Worm (Caenorhabditis elegans): ENCODE results near the gene C06G3.3.

C06G3.3 gene

DNA sequence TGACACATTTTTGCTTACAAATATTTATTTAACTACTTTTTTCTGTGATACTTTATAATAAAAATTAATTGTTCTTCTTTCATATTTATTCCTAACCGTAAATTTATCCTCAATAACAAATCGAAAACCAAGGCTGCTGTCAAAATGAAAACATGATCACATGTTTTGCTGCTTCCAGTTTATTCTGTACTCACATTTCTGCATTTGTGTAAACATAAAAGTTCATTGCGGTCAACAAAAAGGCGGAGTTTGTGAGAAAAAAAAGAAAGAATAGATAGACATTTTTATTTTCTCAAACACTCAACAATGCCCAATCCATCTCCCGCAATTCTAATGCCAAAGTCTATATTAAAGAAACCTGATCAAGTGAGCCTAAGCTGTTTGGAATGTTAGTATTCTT, at the start of gene C06G3.3:
Gene C06G3.3, plus strand, starts transcription at position 301 of the 400 bp plus-strand sequence.
- TF ChIP-seq flt-1 (GFP tag; IDR thresholded peaks at IDR 0.05) = no peak
- no peak for TF ChIP-seq klf-2 (GFP tag; conservative IDR thresholded peaks at IDR 0.05)
- no peak for TF ChIP-seq med-1 (GFP tag; optimal IDR thresholded peaks at IDR 0.05; ENCODE audit: insufficient read depth)
- no peak for TF ChIP-seq T22C8.4 (GFP tag; IDR thresholded peaks at IDR 0.05)
- no peak for TF ChIP-seq cog-1 (tag; optimal IDR thresholded peaks at IDR 0.05)

DNA sequence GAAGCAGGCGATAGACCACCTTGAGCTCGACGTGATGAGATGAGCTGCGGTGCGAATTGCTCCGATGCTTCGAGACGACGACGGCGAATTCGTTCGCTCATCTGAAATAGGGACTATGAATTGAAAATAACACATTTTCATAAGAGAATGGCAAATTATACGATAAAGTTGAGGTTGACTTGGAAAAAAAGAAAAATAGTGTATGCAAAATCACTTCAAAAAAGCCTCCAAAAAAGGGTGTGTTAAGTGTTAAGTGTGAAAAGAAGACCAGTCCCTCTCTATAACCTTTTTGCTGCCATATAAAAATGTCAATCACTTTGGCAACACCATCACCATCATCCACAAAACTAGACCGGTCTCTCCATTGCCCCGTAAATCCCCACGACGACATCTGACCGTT, 49.1 kb upstream of the C06G3.3 start, which contains the start of gene prkl-1:
Gene prkl-1, minus strand, starts transcription at position 101 of the 400 bp plus-strand sequence.
- TF ChIP-seq tab-1 (GFP tag; IDR thresholded peaks at IDR 0.05) = no peak
- no peak for TF ChIP-seq ref-1 (GFP tag; conservative IDR thresholded peaks at IDR 0.05)
- no peak for TF ChIP-seq med-1 (GFP tag; optimal IDR thresholded peaks at IDR 0.05; ENCODE audit: insufficient read depth)
- TF ChIP-seq T22C8.4 (GFP tag; IDR thresholded peaks at IDR 0.05) = no peak
- no peak for TF ChIP-seq cog-1 (tag; optimal IDR thresholded peaks at IDR 0.05)
- no peak for TF ChIP-seq ztf-29 (GFP tag; IDR thresholded peaks at IDR 0.05)
- TF ChIP-seq ztf-23 (GFP tag; IDR thresholded peaks at IDR 0.05) = no peak
- no peak for TF ChIP-seq flt-1 (GFP tag; IDR thresholded peaks at IDR 0.05)
- TF ChIP-seq klf-2 (GFP tag; conservative IDR thresholded peaks at IDR 0.05) = no peak

DNA sequence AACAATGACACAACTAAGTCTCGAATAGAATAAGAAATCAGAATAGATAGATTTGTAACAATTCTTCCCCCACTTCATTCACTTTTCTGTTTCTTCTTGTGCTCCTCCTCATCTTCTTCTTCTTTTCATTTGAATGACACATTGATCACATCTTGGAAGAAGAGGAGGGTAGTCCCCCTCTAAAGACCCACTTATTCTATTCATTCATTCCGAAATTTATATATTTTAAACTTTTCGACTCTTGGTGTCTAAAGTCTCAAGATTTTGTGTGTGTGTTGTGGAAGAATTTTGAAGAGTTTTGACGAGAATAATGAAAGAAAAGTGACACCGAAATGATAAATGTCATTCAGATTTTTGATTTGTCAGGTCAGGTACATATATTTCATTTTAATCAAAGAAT, 44.9 kb upstream of the C06G3.3 start:
- no peak for TF ChIP-seq flt-1 (GFP tag; IDR thresholded peaks at IDR 0.05)
- no peak for TF ChIP-seq ref-1 (GFP tag; conservative IDR thresholded peaks at IDR 0.05)
- no peak for TF ChIP-seq T22C8.4 (GFP tag; IDR thresholded peaks at IDR 0.05)
- no peak for TF ChIP-seq cog-1 (tag; optimal IDR thresholded peaks at IDR 0.05)
- TF ChIP-seq med-1 (GFP tag; optimal IDR thresholded peaks at IDR 0.05; ENCODE audit: insufficient read depth) = no peak
- no peak for TF ChIP-seq klf-2 (GFP tag; conservative IDR thresholded peaks at IDR 0.05)
- no peak for TF ChIP-seq ztf-23 (GFP tag; IDR thresholded peaks at IDR 0.05)
- no peak for TF ChIP-seq tab-1 (GFP tag; IDR thresholded peaks at IDR 0.05)
- TF ChIP-seq ztf-29 (GFP tag; IDR thresholded peaks at IDR 0.05) = no peak

DNA sequence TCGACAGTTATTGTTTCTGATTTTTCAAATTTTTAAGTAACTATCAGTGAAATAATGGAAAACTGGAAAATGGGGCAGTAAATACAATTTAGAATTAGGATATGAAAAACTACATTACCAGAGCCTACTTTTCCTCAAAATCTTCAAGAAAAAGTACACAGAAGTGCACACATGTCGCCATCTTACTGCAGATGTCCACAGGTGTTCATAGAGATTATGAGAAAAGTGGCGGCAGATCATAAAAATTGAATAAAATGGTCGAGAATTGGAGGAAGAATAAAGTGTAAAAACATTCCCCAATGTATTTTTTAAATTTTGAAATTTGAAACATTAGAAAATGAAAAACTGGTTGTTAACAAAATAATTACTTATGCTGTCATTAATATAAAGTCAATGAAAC, 38.0 kb upstream of the C06G3.3 start:
- TF ChIP-seq ref-1 (GFP tag; conservative IDR thresholded peaks at IDR 0.05) (no peak), klf-2 (GFP tag; conservative IDR thresholded peaks at IDR 0.05) (no peak), tab-1 (GFP tag; IDR thresholded peaks at IDR 0.05) (no peak), med-1 (GFP tag; optimal IDR thresholded peaks at IDR 0.05; ENCODE audit: insufficient read depth) (no peak), ztf-29 (GFP tag; IDR thresholded peaks at IDR 0.05) (no peak), T22C8.4 (GFP tag; IDR thresholded peaks at IDR 0.05) (no peak), flt-1 (GFP tag; IDR thresholded peaks at IDR 0.05) (no peak), cog-1 (tag; optimal IDR thresholded peaks at IDR 0.05) (no peak), ztf-23 (GFP tag; IDR thresholded peaks at IDR 0.05) (no peak)

DNA sequence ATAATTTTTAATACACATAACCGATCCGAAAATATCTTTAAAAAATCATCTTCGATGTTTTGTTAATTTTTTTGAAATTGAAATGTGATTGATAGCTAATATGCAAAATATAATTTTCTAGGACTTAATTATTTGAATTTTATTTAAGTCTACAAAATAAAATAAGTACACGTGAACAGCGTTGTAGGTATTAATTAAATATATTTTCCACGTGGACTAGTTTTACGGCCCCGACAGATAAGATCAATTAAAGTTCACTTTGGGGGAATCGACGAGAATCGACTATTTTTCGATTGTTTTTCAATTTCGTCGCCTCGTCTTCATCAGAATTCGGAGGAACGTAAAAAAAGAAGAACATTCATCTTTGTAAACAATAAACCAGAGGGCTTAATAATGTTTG, 36.7 kb upstream of the C06G3.3 start, which contains the start of gene C25A8.5:
Gene C25A8.5, plus strand, starts transcription at position 301 of the 400 bp plus-strand sequence.
- TF ChIP-seq flt-1 (GFP tag; IDR thresholded peaks at IDR 0.05) (no peak), med-1 (GFP tag; optimal IDR thresholded peaks at IDR 0.05; ENCODE audit: insufficient read depth) (no peak), ztf-29 (GFP tag; IDR thresholded peaks at IDR 0.05) (no peak), tab-1 (GFP tag; IDR thresholded peaks at IDR 0.05) (no peak), ref-1 (GFP tag; conservative IDR thresholded peaks at IDR 0.05) (no peak), T22C8.4 (GFP tag; IDR thresholded peaks at IDR 0.05) (no peak), klf-2 (GFP tag; conservative IDR thresholded peaks at IDR 0.05) (no peak), cog-1 (tag; optimal IDR thresholded peaks at IDR 0.05) (no peak), ztf-23 (GFP tag; IDR thresholded peaks at IDR 0.05) (no peak)

DNA sequence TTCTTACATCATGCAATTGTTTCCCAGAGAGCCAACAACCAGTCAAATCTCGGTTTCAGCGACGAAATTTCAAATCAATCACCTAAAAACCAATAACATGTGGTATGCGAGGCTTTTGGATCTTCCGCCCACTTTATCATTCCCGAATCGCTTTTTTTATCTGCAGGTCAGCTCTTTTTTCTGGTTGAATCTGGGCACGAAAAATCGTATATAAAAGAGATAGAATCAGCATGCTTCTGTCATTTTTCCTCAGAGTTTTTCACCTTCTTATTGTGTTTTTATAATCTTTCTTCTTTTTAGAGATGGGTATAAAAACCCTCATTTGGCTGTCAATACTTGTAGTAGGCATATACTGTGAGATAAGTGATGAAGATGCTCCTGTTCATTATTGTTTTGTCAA, 32.6 kb upstream of the C06G3.3 start, which contains the start of gene cht-3:
Gene cht-3, plus strand, starts transcription at position 301 of the 400 bp plus-strand sequence.
- TF ChIP-seq med-1 (GFP tag; optimal IDR thresholded peaks at IDR 0.05; ENCODE audit: insufficient read depth) = no peak
- no peak for TF ChIP-seq ztf-23 (GFP tag; IDR thresholded peaks at IDR 0.05)

DNA sequence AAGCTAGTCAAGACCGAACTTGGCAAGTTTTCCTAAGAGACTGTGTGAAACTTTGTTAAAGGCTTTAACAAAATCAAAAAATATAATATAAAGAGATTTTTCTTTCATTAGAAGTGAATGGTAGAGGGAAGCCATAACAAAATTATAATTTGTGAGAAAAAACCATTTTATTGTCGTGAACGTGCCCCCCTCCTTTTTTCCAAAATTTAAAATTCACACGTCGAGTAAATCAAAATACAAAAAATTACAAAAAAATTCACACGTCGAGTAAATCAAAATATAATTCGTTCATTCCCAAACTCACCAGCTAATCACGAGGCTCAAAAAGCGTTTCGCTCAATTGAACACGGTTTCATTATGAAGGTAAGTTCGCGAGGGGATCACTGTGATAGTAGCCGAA, 26.4 kb upstream of the C06G3.3 start, which contains the start of gene C25A8.2:
Gene C25A8.2, plus strand, starts transcription at position 301 of the 400 bp plus-strand sequence.
- TF ChIP-seq cog-1 (tag; optimal IDR thresholded peaks at IDR 0.05) (no peak), ref-1 (GFP tag; conservative IDR thresholded peaks at IDR 0.05) (no peak), T22C8.4 (GFP tag; IDR thresholded peaks at IDR 0.05) (no peak), med-1 (GFP tag; optimal IDR thresholded peaks at IDR 0.05; ENCODE audit: insufficient read depth) (no peak), flt-1 (GFP tag; IDR thresholded peaks at IDR 0.05) (no peak), ztf-23 (GFP tag; IDR thresholded peaks at IDR 0.05) (no peak), ztf-29 (GFP tag; IDR thresholded peaks at IDR 0.05) (no peak), tab-1 (GFP tag; IDR thresholded peaks at IDR 0.05) (no peak), klf-2 (GFP tag; conservative IDR thresholded peaks at IDR 0.05) (no peak)

DNA sequence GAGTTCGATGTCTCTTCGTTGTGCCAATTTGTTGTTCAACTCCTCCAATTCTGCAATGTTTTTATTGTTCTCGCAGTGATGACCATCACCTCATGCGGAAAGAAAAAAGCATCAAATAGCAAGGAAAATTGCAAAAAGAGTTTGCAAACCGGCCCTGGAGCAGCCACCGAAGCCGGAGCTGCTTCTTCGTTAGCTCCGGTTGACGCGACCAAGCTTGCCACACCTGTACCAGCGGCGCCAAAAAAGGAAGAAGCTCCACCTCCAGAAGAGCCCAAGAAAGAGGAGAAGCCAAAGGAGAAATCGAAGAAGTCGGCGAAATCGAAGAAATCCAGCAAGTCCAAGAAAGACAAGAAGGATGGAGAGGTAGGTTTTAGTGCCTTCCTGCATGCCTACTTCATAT, 25.7 kb upstream of the C06G3.3 start:
- TF ChIP-seq ztf-23 (GFP tag; IDR thresholded peaks at IDR 0.05) (no peak), flt-1 (GFP tag; IDR thresholded peaks at IDR 0.05) (no peak), ztf-29 (GFP tag; IDR thresholded peaks at IDR 0.05) (no peak), tab-1 (GFP tag; IDR thresholded peaks at IDR 0.05) (no peak), ref-1 (GFP tag; conservative IDR thresholded peaks at IDR 0.05) (no peak), cog-1 (tag; optimal IDR thresholded peaks at IDR 0.05) (no peak), T22C8.4 (GFP tag; IDR thresholded peaks at IDR 0.05) (no peak), klf-2 (GFP tag; conservative IDR thresholded peaks at IDR 0.05) (no peak), med-1 (GFP tag; optimal IDR thresholded peaks at IDR 0.05; ENCODE audit: insufficient read depth) (no peak)

DNA sequence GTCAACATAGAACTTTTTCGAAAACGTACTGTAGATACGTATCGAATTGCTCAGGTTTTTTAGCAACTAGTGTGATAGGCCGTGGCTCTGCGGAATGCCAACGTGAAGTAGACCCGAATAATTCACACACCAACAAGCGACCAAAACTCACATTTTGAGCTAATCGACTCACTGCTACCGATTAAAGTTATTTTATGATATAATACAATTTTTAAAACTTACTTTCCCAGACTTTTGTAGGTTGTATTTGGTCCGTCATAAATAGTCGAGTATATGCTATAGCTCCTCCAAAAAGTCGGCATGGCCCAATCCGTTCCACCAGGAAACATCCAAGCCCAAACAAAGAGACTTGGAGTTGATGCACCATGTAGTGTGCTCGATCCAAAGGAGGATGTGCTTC, 25.1 kb upstream of the C06G3.3 start, which contains the start of gene C25A8.1:
Gene C25A8.1, plus strand, starts transcription at position 301 of the 400 bp plus-strand sequence.
- no peak for TF ChIP-seq ztf-23 (GFP tag; IDR thresholded peaks at IDR 0.05)
- TF ChIP-seq flt-1 (GFP tag; IDR thresholded peaks at IDR 0.05) = no peak
- no peak for TF ChIP-seq klf-2 (GFP tag; conservative IDR thresholded peaks at IDR 0.05)
- TF ChIP-seq cog-1 (tag; optimal IDR thresholded peaks at IDR 0.05) = no peak
- TF ChIP-seq tab-1 (GFP tag; IDR thresholded peaks at IDR 0.05) = no peak
- TF ChIP-seq ref-1 (GFP tag; conservative IDR thresholded peaks at IDR 0.05) = no peak
- no peak for TF ChIP-seq T22C8.4 (GFP tag; IDR thresholded peaks at IDR 0.05)
- TF ChIP-seq ztf-29 (GFP tag; IDR thresholded peaks at IDR 0.05) = no peak
- TF ChIP-seq med-1 (GFP tag; optimal IDR thresholded peaks at IDR 0.05; ENCODE audit: insufficient read depth) = no peak

DNA sequence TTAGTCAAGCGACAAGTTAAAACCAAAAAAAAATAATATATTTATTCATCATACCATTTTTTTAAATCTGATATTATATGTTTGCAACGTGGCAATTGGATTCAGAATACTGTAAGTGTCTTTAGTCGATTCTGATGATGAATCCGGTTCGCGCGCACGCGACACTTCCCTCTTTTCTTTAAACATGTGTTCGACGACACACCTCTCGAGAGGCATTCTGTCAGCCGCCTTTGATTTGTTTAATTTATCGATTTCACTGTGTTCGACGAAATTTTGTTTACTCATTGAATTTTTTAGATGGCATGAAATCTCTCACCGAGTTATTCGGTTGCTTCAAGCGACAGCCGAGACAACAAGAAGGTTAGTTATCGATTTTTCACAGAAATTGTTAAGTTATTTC, 24.2 kb upstream of the C06G3.3 start, which contains the start of gene trxr-1:
Gene trxr-1, plus strand, starts transcription at position 227 of the 400 bp plus-strand sequence.
- TF ChIP-seq med-1 (GFP tag; optimal IDR thresholded peaks at IDR 0.05; ENCODE audit: insufficient read depth) = no peak
- TF ChIP-seq T22C8.4 (GFP tag; IDR thresholded peaks at IDR 0.05) = no peak
- no peak for TF ChIP-seq cog-1 (tag; optimal IDR thresholded peaks at IDR 0.05)
- no peak for TF ChIP-seq klf-2 (GFP tag; conservative IDR thresholded peaks at IDR 0.05)
- no peak for TF ChIP-seq tab-1 (GFP tag; IDR thresholded peaks at IDR 0.05)
- TF ChIP-seq flt-1 (GFP tag; IDR thresholded peaks at IDR 0.05) = no peak
- no peak for TF ChIP-seq ztf-23 (GFP tag; IDR thresholded peaks at IDR 0.05)
- no peak for TF ChIP-seq ref-1 (GFP tag; conservative IDR thresholded peaks at IDR 0.05)
- TF ChIP-seq ztf-29 (GFP tag; IDR thresholded peaks at IDR 0.05) = no peak
